Worm (Caenorhabditis elegans): ENCODE measurements around the gene gba-4.

DNA sequence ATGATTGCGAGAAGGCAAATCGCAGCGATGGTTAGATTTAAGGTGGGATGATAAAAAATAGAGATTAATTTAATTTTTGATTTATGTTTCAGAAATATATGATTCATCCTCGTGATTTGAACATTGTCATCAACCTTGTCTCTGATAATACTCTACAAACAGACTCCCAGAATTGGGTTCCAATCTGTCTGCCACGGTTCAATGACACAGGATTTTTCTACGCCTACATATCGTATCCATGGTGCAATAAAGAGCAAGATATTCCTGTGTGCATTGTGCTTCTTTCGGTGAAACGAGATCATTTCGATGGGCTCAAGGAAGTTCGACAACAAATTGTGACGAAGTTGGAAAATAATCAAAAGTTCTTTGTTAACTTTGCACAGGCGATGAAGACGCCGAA, 17.2 kb upstream of the gba-4 start:
- no peak for TF ChIP-seq mes-4 (tag; optimal IDR thresholded peaks at IDR 0.05)
- no peak for TF ChIP-seq snpc-4 (GFP tag; optimal IDR thresholded peaks at IDR 0.05)
- no peak for TF ChIP-seq snpc-4 (tag; optimal IDR thresholded peaks at IDR 0.05)
- no peak for TF ChIP-seq ama-1 (optimal IDR thresholded peaks at IDR 0.05)
- no peak for TF ChIP-seq ama-1 (GFP tag; optimal IDR thresholded peaks at IDR 0.05)
- TF ChIP-seq B0261.1 (tag; optimal IDR thresholded peaks at IDR 0.05) = no peak
- no peak for TF ChIP-seq ceh-27 (GFP tag; optimal IDR thresholded peaks at IDR 0.05)
- TF ChIP-seq him-1 (tag; optimal IDR thresholded peaks at IDR 0.05) = no peak
- TF ChIP-seq pbrm-1 (GFP tag; IDR thresholded peaks at IDR 0.05) = no peak
- no peak for TF ChIP-seq athp-1 (tag; optimal IDR thresholded peaks at IDR 0.05)
- TF ChIP-seq F57C9.4 (tag; optimal IDR thresholded peaks at IDR 0.05) = no peak
- no peak for TF ChIP-seq aptf-3 (GFP tag; IDR thresholded peaks at IDR 0.05)
- TF ChIP-seq madf-10 (tag; optimal IDR thresholded peaks at IDR 0.05) = no peak
- TF ChIP-seq fkh-3 (tag; optimal IDR thresholded peaks at IDR 0.05) = no peak
- TF ChIP-seq unc-62 (GFP tag; optimal IDR thresholded peaks at IDR 0.05) = no peak
- TF ChIP-seq lsy-27 (tag; optimal IDR thresholded peaks at IDR 0.05; ENCODE audit: borderline replicate concordance, insufficient read depth) = no peak

All from whole organism, young adult.